Worm (Caenorhabditis elegans): Measurements from ENCODE around the gene ZK662.6.

- TF ChIP-seq unc-62 (GFP tag; optimal IDR thresholded peaks at IDR 0.05) (no peak), zag-1 (tag; optimal IDR thresholded peaks at IDR 0.05) (no peak), lin-13 (GFP tag; optimal IDR thresholded peaks at IDR 0.05) (no peak), ztf-4 (tag; optimal IDR thresholded peaks at IDR 0.05) (no peak), elt-3 (tag; optimal IDR thresholded peaks at IDR 0.05) (no peak), ceh-82 (tag; optimal IDR thresholded peaks at IDR 0.05) (no peak), ztf-11 (tag; optimal IDR thresholded peaks at IDR 0.05) (no peak), fos-1 (tag; optimal IDR thresholded peaks at IDR 0.05) (no peak), blmp-1 (tag; optimal IDR thresholded peaks at IDR 0.05; ENCODE audit: insufficient read depth) (no peak), nhr-10 (tag; optimal IDR thresholded peaks at IDR 0.05) (no peak), nhr-237 (tag; optimal IDR thresholded peaks at IDR 0.05) (no peak)
These were observed 49.7 kb upstream of the ZK662.6 start for ce11 chrX:15668695-15669094.
